Worm (Caenorhabditis elegans) whole organism, mixed stage, embryonic: ENCODE data around the gene lron-14.
A peak's percentile ranks its signal among the peaks of the same experiment; 100 is the strongest.

Source experiments
- M03D4.4 ChIP-seq: sonication (generic microtip); optimal IDR thresholded peaks from 2 replicates; lab custom pipeline; 2017; ENCODE audit warnings: mild to moderate bottlenecking, missing genetic modification characterization, missing compliant biosample characterization
- bed-3 ChIP-seq: fragments of 200-800 bp; sonication (Bioruptor generic); optimal IDR thresholded peaks from 3 replicates; lab custom pipeline; 2018; ENCODE audit warnings: mild to moderate bottlenecking, missing genetic modification characterization, moderate library complexity, missing compliant biosample characterization
- ceh-39 ChIP-seq: fragments of 150-350 bp; optimal IDR thresholded peaks from 2 replicates; lab custom pipeline; 2014; ENCODE audit warnings: missing biosample characterization, missing genetic modification characterization
- ceh-83 ChIP-seq: fragments of 200-800 bp; sonication (Bioruptor generic); optimal IDR thresholded peaks from 2 replicates; lab custom pipeline; 2018; ENCODE audit warnings: mild to moderate bottlenecking, missing genetic modification characterization, missing compliant biosample characterization
- cnd-1 ChIP-seq: fragments of 200-800 bp; sonication (Bioruptor generic); optimal IDR thresholded peaks from 2 replicates; lab custom pipeline; 2018; ENCODE audit warnings: mild to moderate bottlenecking, missing genetic modification characterization, missing compliant biosample characterization
- drap-1 ChIP-seq: fragments of 200-800 bp; sonication (Bioruptor generic); optimal IDR thresholded peaks from 3 replicates; lab custom pipeline; 2018; ENCODE audit warnings: mild to moderate bottlenecking, missing genetic modification characterization, missing compliant biosample characterization
- elt-1 ChIP-seq: sonication (generic microtip); optimal IDR thresholded peaks from 2 replicates; lab custom pipeline; 2017; ENCODE audit warnings: missing genetic modification characterization, mild to moderate bottlenecking, missing compliant biosample characterization, antibody characterized with exemption, moderate library complexity, borderline replicate concordance; ENCODE audit not compliant: insufficient read depth
- elt-3 ChIP-seq: fragments of 150-350 bp; optimal IDR thresholded peaks from 2 replicates; lab custom pipeline; 2014; ENCODE audit warnings: missing biosample characterization, missing genetic modification characterization
- flh-1 ChIP-seq: fragments of 200-800 bp; sonication (Bioruptor generic); optimal IDR thresholded peaks from 2 replicates; lab custom pipeline; 2018; ENCODE audit warnings: mild to moderate bottlenecking, missing genetic modification characterization, moderate library complexity, missing compliant biosample characterization
- ham-2 ChIP-seq: fragments of 200-800 bp; sonication (Bioruptor generic); optimal IDR thresholded peaks from 2 replicates; lab custom pipeline; 2018; ENCODE audit warnings: mild to moderate bottlenecking, missing genetic modification characterization, missing compliant biosample characterization
- hlh-1 ChIP-seq: fragments of 150-350 bp; optimal IDR thresholded peaks from 2 replicates; lab custom pipeline; 2014; ENCODE audit warnings: missing biosample characterization, missing genetic modification reagents, missing genetic modification characterization
- lin-13 ChIP-seq: fragments of 150-350 bp; optimal IDR thresholded peaks from 2 replicates; lab custom pipeline; 2014; ENCODE audit warnings: missing biosample characterization, missing genetic modification characterization
- lin-32 ChIP-seq: fragments of 200-800 bp; sonication (Bioruptor generic); optimal IDR thresholded peaks from 2 replicates; lab custom pipeline; 2018; ENCODE audit warnings: mild to moderate bottlenecking, missing genetic modification characterization, missing compliant biosample characterization
- lsy-2 ChIP-seq: fragments of 150-350 bp; optimal IDR thresholded peaks from 2 replicates; lab custom pipeline; 2014; ENCODE audit warnings: missing biosample characterization, missing genetic modification characterization
- mab-5 ChIP-seq: fragments of 150-350 bp; optimal IDR thresholded peaks from 2 replicates; lab custom pipeline; 2014; ENCODE audit warnings: missing biosample characterization, missing genetic modification characterization
- mep-1 ChIP-seq: fragments of 150-350 bp; optimal IDR thresholded peaks from 2 replicates; lab custom pipeline; 2017; ENCODE audit warnings: missing biosample characterization, missing genetic modification reagents, missing genetic modification characterization, inconsistent platforms
- mls-2 ChIP-seq: sonication (generic microtip); optimal IDR thresholded peaks from 2 replicates; lab custom pipeline; 2016; ENCODE audit warnings: mild to moderate bottlenecking, missing genetic modification characterization, moderate library complexity, missing compliant biosample characterization
- nhr-12 ChIP-seq: fragments of 150-350 bp; optimal IDR thresholded peaks from 2 replicates; lab custom pipeline; 2014; ENCODE audit warnings: missing biosample characterization, missing genetic modification characterization
- nhr-2 ChIP-seq: fragments of 150-350 bp; optimal IDR thresholded peaks from 2 replicates; lab custom pipeline; 2014; ENCODE audit warnings: missing biosample characterization, missing genetic modification characterization
- nhr-28 ChIP-seq: fragments of 150-350 bp; optimal IDR thresholded peaks from 2 replicates; lab custom pipeline; 2014; ENCODE audit warnings: missing biosample characterization, missing genetic modification characterization
- nhr-76 ChIP-seq: sonication (generic microtip); optimal IDR thresholded peaks from 2 replicates; lab custom pipeline; 2017; ENCODE audit warnings: missing biosample characterization, missing genetic modification characterization
- snpc-4 ChIP-seq: fragments of 150-350 bp; optimal IDR thresholded peaks from 2 replicates; lab custom pipeline; 2014; ENCODE audit warnings: missing biosample characterization, missing genetic modification characterization
- sptf-1 ChIP-seq: sonication (generic microtip); optimal IDR thresholded peaks from 2 replicates; lab custom pipeline; 2017; ENCODE audit warnings: mild to moderate bottlenecking, missing genetic modification characterization, moderate library complexity, missing compliant biosample characterization
- tbx-8 ChIP-seq: fragments of 200-800 bp; sonication (Bioruptor generic); optimal IDR thresholded peaks from 2 replicates; lab custom pipeline; 2018; ENCODE audit warnings: mild to moderate bottlenecking, missing genetic modification characterization, moderate library complexity, missing compliant biosample characterization
- unc-120 ChIP-seq: sonication (generic microtip); optimal IDR thresholded peaks from 2 replicates; lab custom pipeline; 2017; ENCODE audit warnings: missing genetic modification characterization, missing compliant biosample characterization; ENCODE audit not compliant: poor library complexity, severe bottlenecking
- unc-39 ChIP-seq: fragments of 150-350 bp; optimal IDR thresholded peaks from 2 replicates; lab custom pipeline; 2014; ENCODE audit warnings: missing biosample characterization, missing genetic modification characterization
- zip-8 ChIP-seq: fragments of 150-350 bp; optimal IDR thresholded peaks from 2 replicates; lab custom pipeline; 2014; ENCODE audit warnings: missing biosample characterization, missing genetic modification characterization
- ztf-11 ChIP-seq: fragments of 150-350 bp; optimal IDR thresholded peaks from 2 replicates; lab custom pipeline; 2014; ENCODE audit warnings: missing biosample characterization, missing genetic modification characterization

Gene lron-14

ce11 chrIV:9566505-9566904, at the start of gene lron-14:
TSS of gene lron-14 (minus strand) at chrIV:9566605.
- TF ChIP-seq bed-3 (GFP tag; lab: Kevin White, UChicago): no peak
- no peak for TF ChIP-seq zip-8 (tag; lab: Kevin White, UChicago)
- no peak for TF ChIP-seq lsy-2 (tag; lab: Kevin White, UChicago)
- no peak for TF ChIP-seq nhr-76 (tag; lab: Kevin White, UChicago)
- no peak for TF ChIP-seq ham-2 (GFP tag; lab: Kevin White, UChicago)
- TF ChIP-seq mep-1 (tag; lab: Kevin White, UChicago): no peak
- TF ChIP-seq snpc-4 (tag; lab: Kevin White, UChicago): no peak
- no peak for TF ChIP-seq flh-1 (GFP tag; lab: Kevin White, UChicago)
- no peak for TF ChIP-seq elt-1 (tag; lab: Kevin White, UChicago)
- no peak for TF ChIP-seq ztf-11
- no peak for TF ChIP-seq ceh-39 (tag; lab: Kevin White, UChicago)
- no peak for TF ChIP-seq ceh-83 (GFP tag; lab: Kevin White, UChicago)

ce11 chrIV:9615511-9615910, 49.1 kb upstream of the lron-14 start:
- no peak for TF ChIP-seq snpc-4 (tag; lab: Kevin White, UChicago)
- TF ChIP-seq flh-1 (GFP tag; lab: Kevin White, UChicago): no peak
- TF ChIP-seq ztf-11: no peak
- TF ChIP-seq elt-1 (tag; lab: Kevin White, UChicago): peak; percentile 100
- no peak for TF ChIP-seq nhr-28 (tag; lab: Kevin White, UChicago)
- peak; percentile 56 for TF ChIP-seq ham-2 (GFP tag; lab: Kevin White, UChicago)
- no peak for TF ChIP-seq elt-3 (tag; lab: Kevin White, UChicago)

DNA sequence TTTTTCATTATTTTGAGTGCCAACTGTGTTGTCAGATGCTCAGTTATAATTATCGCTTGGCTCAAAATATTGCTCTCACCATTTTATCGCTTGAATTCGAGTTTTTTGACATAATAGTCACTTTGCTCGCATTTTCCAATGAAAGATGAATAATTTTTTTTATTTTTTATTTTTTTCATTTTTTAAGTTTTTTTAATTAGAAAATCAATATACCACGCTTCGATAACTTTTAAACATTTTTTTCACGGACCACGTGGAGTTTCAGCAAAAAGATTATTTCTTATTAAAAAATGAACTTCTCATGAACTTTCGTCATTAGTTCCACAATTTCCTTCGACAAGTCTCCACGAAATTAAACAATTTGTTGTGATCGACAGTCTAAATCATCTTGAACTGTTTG, 48.3 kb upstream of the lron-14 start, which contains the start of gene elt-1:
Gene elt-1 (plus strand): TSS at position 301 of the 400 bp plus-strand sequence.
- TF ChIP-seq ham-2 (GFP tag; lab: Kevin White, UChicago) (no peak), mep-1 (tag; lab: Kevin White, UChicago) (no peak), nhr-2 (no peak), tbx-8 (GFP tag; lab: Kevin White, UChicago) (no peak), M03D4.4 (tag; lab: Kevin White, UChicago) (no peak), mab-5 (tag; lab: Kevin White, UChicago) (no peak), nhr-76 (tag; lab: Kevin White, UChicago) (no peak), cnd-1 (tag; lab: Kevin White, UChicago) (no peak), elt-3 (tag; lab: Kevin White, UChicago) (no peak), mls-2 (tag; lab: Kevin White, UChicago) (no peak), lin-32 (no peak), drap-1 (GFP tag; lab: Kevin White, UChicago) (no peak), hlh-1 (tag; lab: Kevin White, UChicago) (no peak), nhr-12 (tag; lab: Kevin White, UChicago) (no peak), unc-120 (tag; lab: Kevin White, UChicago) (no peak), lin-13 (no peak)

DNA sequence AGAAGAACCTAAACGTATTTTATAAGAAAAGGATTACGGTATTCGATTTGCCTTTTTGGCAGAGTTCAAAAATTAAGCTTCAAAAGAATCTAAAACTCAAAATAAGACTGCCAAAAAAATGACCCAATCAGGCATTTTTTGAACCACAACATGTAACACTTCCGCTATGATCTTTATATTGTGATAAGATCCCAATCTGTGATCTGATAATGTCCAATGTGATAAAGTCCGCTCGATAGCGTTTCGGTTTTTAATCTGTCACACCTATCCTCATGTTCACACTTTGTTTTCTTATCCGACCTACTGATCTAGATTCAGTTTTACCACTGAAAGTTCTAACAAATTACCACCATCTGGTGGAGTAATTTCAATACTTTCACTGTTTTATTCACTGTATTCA, 47.7 kb upstream of the lron-14 start:
- TF ChIP-seq sptf-1: no peak
- TF ChIP-seq elt-1 (tag; lab: Kevin White, UChicago): peak; percentile 100

- TF ChIP-seq elt-1 (tag; lab: Kevin White, UChicago): peak; percentile 98
- TF ChIP-seq snpc-4 (tag; lab: Kevin White, UChicago): no peak
- TF ChIP-seq cnd-1 (tag; lab: Kevin White, UChicago): no peak
- TF ChIP-seq, all 35 proteins: peak for 1
These were observed 46.7 kb upstream of the lron-14 start for ce11 chrIV:9613072-9613590.

ce11 chrIV:9610923-9611322, 44.5 kb upstream of the lron-14 start:
- TF ChIP-seq ztf-11 (no peak), unc-39 (tag; lab: Kevin White, UChicago) (no peak), elt-1 (tag; lab: Kevin White, UChicago) (peak; percentile 91)
- TF ChIP-seq, all 35 proteins: peak for 1
